Worm (Caenorhabditis elegans): ENCODE measurements around the gene F07G11.3.
"Not testable (repeated sequence)": the region's sequence is repeated elsewhere in the genome, so short reads cannot be mapped to it uniquely, and the experiment has no call there.

Gene F07G11.3

DNA sequence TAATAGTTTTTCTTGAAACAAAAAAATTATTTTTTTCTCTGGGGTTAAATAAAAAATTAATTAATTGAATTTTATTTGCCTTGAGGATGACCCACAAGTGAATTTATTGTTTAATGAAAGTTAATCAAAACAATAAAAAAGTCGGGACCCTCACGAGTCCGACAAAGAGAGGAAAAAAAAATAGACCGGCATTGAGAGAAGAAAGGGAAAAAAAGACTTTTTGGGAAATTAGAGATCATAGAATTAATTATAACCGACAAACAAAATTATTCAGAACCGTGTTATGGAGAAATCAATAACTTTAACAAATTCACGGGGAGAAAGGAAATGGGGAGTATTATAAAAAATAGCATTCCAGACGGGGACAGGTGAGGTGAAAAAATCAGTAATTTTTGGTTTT, 38.7 kb downstream of the F07G11.3 start, which contains the start of gene F10G2.7:
Gene F10G2.7, minus strand, starts transcription at position 101 of the 400 bp plus-strand sequence.
- not testable (repeated sequence) for TF ChIP-seq aptf-3 (GFP tag; IDR thresholded peaks at IDR 0.05); lsl-1 (GFP tag; optimal IDR thresholded peaks at IDR 0.05); F33H1.4 (GFP tag; IDR thresholded peaks at IDR 0.05)

DNA sequence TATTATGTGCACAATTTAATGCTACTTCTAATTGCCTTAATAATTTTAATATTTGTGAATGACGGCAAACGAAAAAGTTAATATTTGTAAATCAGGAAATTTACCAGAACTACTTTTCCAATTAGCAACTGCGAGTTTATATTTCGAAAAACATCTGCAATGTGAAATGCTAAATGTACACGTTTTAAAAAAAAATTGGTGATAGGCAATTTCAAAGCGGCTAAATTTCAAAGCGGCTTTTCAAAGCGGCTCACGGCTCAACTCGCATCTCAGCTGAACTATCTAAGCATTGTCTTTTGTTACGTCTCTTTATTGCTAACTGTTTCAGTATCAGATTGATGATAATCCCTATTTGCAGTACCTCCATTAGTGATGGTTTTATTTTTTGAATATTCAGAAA, 41.3 kb downstream of the F07G11.3 start, which contains the start of gene srh-187:
Gene srh-187, minus strand, starts transcription at position 101 of the 400 bp plus-strand sequence.
- no peak for TF ChIP-seq Y56A3A.18 (GFP tag; IDR thresholded peaks at IDR 0.05)

- TF ChIP-seq F23B12.7 (tag; optimal IDR thresholded peaks at IDR 0.05; ENCODE audit: insufficient read depth) (no peak), ekl-4 (GFP tag; IDR thresholded peaks at IDR 0.05) (no peak), rpc-1 (optimal IDR thresholded peaks at IDR 0.05) (no peak), rpc-1 (tag; optimal IDR thresholded peaks at IDR 0.05) (no peak), let-607 (tag; optimal IDR thresholded peaks at IDR 0.05) (no peak), ceh-91 (GFP tag; IDR thresholded peaks at IDR 0.05) (no peak), hlh-26 (GFP tag; conservative IDR thresholded peaks at IDR 0.05) (no peak), madf-10 (tag; optimal IDR thresholded peaks at IDR 0.05) (no peak), C17E4.6 (GFP tag; IDR thresholded peaks at IDR 0.05) (no peak), nfyb-1 (GFP tag; IDR thresholded peaks at IDR 0.05) (no peak), ama-1 (optimal IDR thresholded peaks at IDR 0.05) (no peak), ama-1 (GFP tag; optimal IDR thresholded peaks at IDR 0.05) (no peak), ztf-22 (GFP tag; optimal IDR thresholded peaks at IDR 0.05) (no peak), ceh-27 (GFP tag; optimal IDR thresholded peaks at IDR 0.05) (no peak), dpl-1 (GFP tag; optimal IDR thresholded peaks at IDR 0.05) (no peak), nhr-90 (tag; optimal IDR thresholded peaks at IDR 0.05) (no peak), B0261.1 (tag; optimal IDR thresholded peaks at IDR 0.05) (no peak), Y53F4B.3 (GFP tag; IDR thresholded peaks at IDR 0.05) (no peak), bed-1 (GFP tag; IDR thresholded peaks at IDR 0.05) (no peak), rec-8 (tag; optimal IDR thresholded peaks at IDR 0.05) (no peak), mxl-1 (tag; optimal IDR thresholded peaks at IDR 0.05) (no peak), F52B5.7 (tag; optimal IDR thresholded peaks at IDR 0.05) (no peak)
These were observed 43.4 kb downstream of the F07G11.3 start, which contains the start of the genes nhr-263 and nhr-148 for ce11 chrV:7341942-7342341. nhr-263 (minus strand) TSS chrV:7342042. nhr-148 (plus strand) TSS chrV:7342156.

DNA sequence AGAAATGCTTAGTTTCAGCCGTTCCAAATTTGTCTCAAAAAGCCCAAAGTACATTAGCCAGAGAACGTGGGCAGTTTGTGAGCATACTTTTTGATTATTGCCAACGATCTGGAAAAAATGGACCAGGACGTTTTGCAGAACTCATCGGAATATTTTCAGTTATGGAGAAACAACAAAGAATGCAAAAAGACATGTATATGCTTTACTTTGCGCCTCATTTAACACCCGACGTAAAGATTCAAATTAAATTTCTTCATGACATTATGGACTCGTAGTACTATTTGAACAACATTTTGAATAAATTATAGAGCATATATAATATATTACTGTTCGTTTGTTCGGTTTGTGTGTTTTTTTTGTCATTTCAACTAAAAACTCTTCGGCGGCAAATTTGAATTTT, 45.0 kb downstream of the F07G11.3 start, which contains the start of gene srh-244:
Gene srh-244, plus strand, starts transcription at position 301 of the 400 bp plus-strand sequence.
- no peak for TF ChIP-seq akir-1 (GFP tag; optimal IDR thresholded peaks at IDR 0.05)
- no peak for TF ChIP-seq ekl-4 (GFP tag; IDR thresholded peaks at IDR 0.05)
- TF ChIP-seq nhr-90 (tag; optimal IDR thresholded peaks at IDR 0.05), result no peak
- TF ChIP-seq ZK185.1 (tag; optimal IDR thresholded peaks at IDR 0.05; ENCODE audit: poor library complexity, severe bottlenecking), result no peak
- TF ChIP-seq Y95B8A.8 (GFP tag; IDR thresholded peaks at IDR 0.05), result no peak
- TF ChIP-seq let-526 (GFP tag; IDR thresholded peaks at IDR 0.05), result no peak
- no peak for TF ChIP-seq somi-1 (GFP tag; optimal IDR thresholded peaks at IDR 0.05)
- TF ChIP-seq pbrm-1 (GFP tag; IDR thresholded peaks at IDR 0.05), result no peak
- TF ChIP-seq hlh-12 (tag; optimal IDR thresholded peaks at IDR 0.05), result no peak
- TF ChIP-seq ztf-18 (tag; optimal IDR thresholded peaks at IDR 0.05), result no peak
- no peak for TF ChIP-seq F39B2.1 (GFP tag; IDR thresholded peaks at IDR 0.05)
